Fruit fly (Drosophila melanogaster) whole organism, embryonic: ENCODE data around the gene RpL28.

ENCODE experiments used
- Adf1 ChIP-seq: fragments of 200-800 bp; sonication (Bioruptor generic); IDR thresholded peaks from 2 replicates; pipeline ENCODE4 v1.3.6; 2022; ENCODE audit warnings: missing biosample characterization, missing genetic modification characterization
- CG10366 ChIP-seq: fragments of 200-800 bp; sonication (Bioruptor generic); IDR thresholded peaks from 2 replicates; pipeline ENCODE4 v1.3.6; 2022; ENCODE audit warnings: missing biosample characterization, missing genetic modification characterization
- CG12155 ChIP-seq: fragments of 200-800 bp; sonication (Bioruptor generic); optimal IDR thresholded peaks from 3 replicates; lab custom pipeline; 2016; ENCODE audit warnings: missing biosample characterization, missing genetic modification characterization
- CG17186 ChIP-seq: fragments of 200-800 bp; sonication (Bioruptor generic); optimal IDR thresholded peaks from 3 replicates; lab custom pipeline; 2017; ENCODE audit warnings: missing biosample characterization, missing genetic modification reagents, missing genetic modification characterization
- CG17912 ChIP-seq: fragments of 200-800 bp; sonication (Bioruptor generic); optimal IDR thresholded peaks from 2 replicates; lab custom pipeline; 2018; ENCODE audit warnings: missing biosample characterization, mild to moderate bottlenecking, missing genetic modification characterization
- CG18262 ChIP-seq: fragments of 200-800 bp; optimal IDR thresholded peaks from 3 replicates; lab custom pipeline; 2019; ENCODE audit warnings: missing biosample characterization, mild to moderate bottlenecking, missing genetic modification characterization, moderate library complexity
- CG2116 ChIP-seq: fragments of 200-800 bp; sonication (Bioruptor generic); optimal IDR thresholded peaks from 3 replicates; lab custom pipeline; 2018; ENCODE audit warnings: missing biosample characterization, mild to moderate bottlenecking, missing genetic modification characterization
- CG33213 ChIP-seq: fragments of 200-800 bp; sonication (Bioruptor generic); optimal IDR thresholded peaks from 3 replicates; lab custom pipeline; 2016; ENCODE audit warnings: missing biosample characterization, missing genetic modification characterization
- CG3407 ChIP-seq: fragments of 200-800 bp; sonication (Bioruptor generic); optimal IDR thresholded peaks from 2 replicates; lab custom pipeline; 2018; ENCODE audit warnings: missing biosample characterization, mild to moderate bottlenecking, missing genetic modification characterization
- CG4820 ChIP-seq: fragments of 200-800 bp; sonication (Bioruptor generic); optimal IDR thresholded peaks from 3 replicates; lab custom pipeline; 2016; ENCODE audit warnings: missing biosample characterization, missing genetic modification characterization
- CG6175 ChIP-seq: fragments of 200-800 bp; sonication (Bioruptor generic); IDR thresholded peaks from 3 replicates; pipeline ENCODE4 v1.3.6; 2022; ENCODE audit warnings: missing biosample characterization, missing genetic modification characterization
- CG8089 ChIP-seq: fragments of 200-800 bp; sonication (Bioruptor generic); optimal IDR thresholded peaks from 3 replicates; lab custom pipeline; 2016; ENCODE audit warnings: missing biosample characterization, missing genetic modification characterization
- CG8944 ChIP-seq: fragments of 200-800 bp; sonication (Bioruptor generic); optimal IDR thresholded peaks from 3 replicates; lab custom pipeline; 2016; ENCODE audit warnings: missing biosample characterization, missing genetic modification characterization
- CG9932 ChIP-seq: fragments of 200-800 bp; sonication (Bioruptor generic); IDR thresholded peaks from 2 replicates; pipeline ENCODE4 v1.3.6; 2022; ENCODE audit warnings: missing biosample characterization, missing genetic modification characterization
- Dll ChIP-seq: fragments of 200-800 bp; sonication (Bioruptor generic); IDR thresholded peaks from 4 replicates; pipeline ENCODE4 v1.3.6; 2022; ENCODE audit warnings: missing biosample characterization, missing genetic modification characterization; ENCODE audit not compliant: partially characterized antibody
- GATAe ChIP-seq: fragments of 200-800 bp; sonication (Bioruptor generic); conservative IDR thresholded peaks from 2 replicates; pipeline ENCODE4 v1.3.6; 2022; ENCODE audit warnings: missing biosample characterization, missing genetic modification characterization
- Max ChIP-seq: fragments of 200-800 bp; sonication (Bioruptor generic); optimal IDR thresholded peaks from 2 replicates; lab custom pipeline; 2016; ENCODE audit warnings: missing biosample characterization, mild to moderate bottlenecking, missing genetic modification characterization
- NfI ChIP-seq: fragments of 200-800 bp; sonication (Bioruptor generic); optimal IDR thresholded peaks from 3 replicates; lab custom pipeline; 2018; ENCODE audit warnings: missing biosample characterization, mild to moderate bottlenecking, missing genetic modification characterization, moderate library complexity
- Oli ChIP-seq: fragments of 200-800 bp; sonication (Bioruptor generic); optimal IDR thresholded peaks from 2 replicates; lab custom pipeline; 2018; ENCODE audit warnings: missing biosample characterization, mild to moderate bottlenecking, missing genetic modification characterization, moderate library complexity
- Pdp1 ChIP-seq, 2 experiments: fragments of 200-800 bp; sonication (Bioruptor generic); optimal IDR thresholded peaks; 3 replicates each; lab custom pipeline; 2016; ENCODE audit warnings: missing biosample characterization in 2 of 2, missing genetic modification characterization in 2 of 2, mild to moderate bottlenecking in 1 of 2, moderate library complexity in 1 of 2
- Rfx ChIP-seq: fragments of 200-800 bp; sonication (Bioruptor generic); IDR thresholded peaks from 2 replicates; pipeline ENCODE4 v1.3.6; 2022; ENCODE audit warnings: missing biosample characterization, missing genetic modification characterization
- Scr ChIP-seq: fragments of 200-800 bp; sonication (Bioruptor generic); IDR thresholded peaks from 2 replicates; pipeline ENCODE4 v1.3.6; 2022; ENCODE audit warnings: missing biosample characterization, missing genetic modification characterization; ENCODE audit not compliant: partially characterized antibody
- ac ChIP-seq: fragments of 200-800 bp; sonication (Bioruptor generic); optimal IDR thresholded peaks from 3 replicates; lab custom pipeline; 2017; ENCODE audit warnings: missing biosample characterization, mild to moderate bottlenecking, missing genetic modification characterization
- ato ChIP-seq: fragments of 200-800 bp; sonication (Bioruptor generic); IDR thresholded peaks from 2 replicates; pipeline ENCODE4 v1.3.6; 2022; ENCODE audit warnings: missing biosample characterization, missing genetic modification characterization; ENCODE audit not compliant: partially characterized antibody
- cato ChIP-seq: fragments of 200-800 bp; sonication (Bioruptor generic); optimal IDR thresholded peaks from 2 replicates; lab custom pipeline; 2016; ENCODE audit warnings: missing biosample characterization, missing genetic modification characterization, borderline replicate concordance
- chn ChIP-seq: fragments of 200-800 bp; sonication (Bioruptor generic); optimal IDR thresholded peaks from 2 replicates; lab custom pipeline; 2016; ENCODE audit warnings: missing biosample characterization, missing genetic modification characterization
- ftz-f1 ChIP-seq: fragments of 200-800 bp; sonication (Bioruptor generic); optimal IDR thresholded peaks from 2 replicates; lab custom pipeline; 2016; ENCODE audit warnings: missing biosample characterization, missing genetic modification characterization
- h ChIP-seq: fragments of >200 bp; optimal IDR thresholded peaks from 2 replicates; lab custom pipeline; 2017
- ind ChIP-seq: fragments of 200-800 bp; sonication (Bioruptor generic); optimal IDR thresholded peaks from 3 replicates; lab custom pipeline; 2016; ENCODE audit warnings: missing biosample characterization, missing genetic modification characterization
- mam ChIP-seq: fragments of 200-800 bp; sonication (Bioruptor generic); optimal IDR thresholded peaks from 3 replicates; lab custom pipeline; 2016; ENCODE audit warnings: missing biosample characterization, missing genetic modification characterization
- pnt ChIP-seq: fragments of 200-800 bp; sonication (Bioruptor generic); optimal IDR thresholded peaks from 3 replicates; lab custom pipeline; 2016; ENCODE audit warnings: missing biosample characterization, missing genetic modification characterization
- prd ChIP-seq, 3 experiments: fragments of >200 bp in 2 of 3; fragments of 200-800 bp in 1 of 3; sonication (Bioruptor generic) in 1 of 3; optimal IDR thresholded peaks in 2 of 3; IDR thresholded peaks in 1 of 3; 2 replicates in 2 of 3; 3 replicates in 1 of 3; pipeline versions ENCODE4 v1.3.6 to Lab custom; 2017 to 2022; ENCODE audit warnings: missing biosample characterization in 1 of 3, missing genetic modification characterization in 1 of 3
- psq ChIP-seq: fragments of 200-800 bp; sonication (Bioruptor generic); optimal IDR thresholded peaks from 2 replicates; lab custom pipeline; 2017; ENCODE audit warnings: missing biosample characterization, missing genetic modification characterization
- ro ChIP-seq: fragments of 200-800 bp; sonication (Bioruptor generic); IDR thresholded peaks from 2 replicates; pipeline ENCODE4 v1.3.6; 2022; ENCODE audit warnings: missing biosample characterization, missing genetic modification characterization
- salm ChIP-seq: fragments of 200-800 bp; sonication (Bioruptor generic); optimal IDR thresholded peaks from 2 replicates; lab custom pipeline; 2018; ENCODE audit warnings: missing biosample characterization, mild to moderate bottlenecking, missing genetic modification characterization
- sisA ChIP-seq: fragments of 200-800 bp; sonication (Bioruptor generic); IDR thresholded peaks from 2 replicates; pipeline ENCODE4 v1.3.6; 2022; ENCODE audit warnings: missing biosample characterization, missing genetic modification characterization
- slbo ChIP-seq: fragments of 200-800 bp; sonication (Bioruptor generic); IDR thresholded peaks from 2 replicates; pipeline ENCODE4 v1.3.6; 2022; ENCODE audit warnings: missing biosample characterization, missing genetic modification characterization
- sqz ChIP-seq: fragments of 200-800 bp; sonication (Bioruptor generic); optimal IDR thresholded peaks from 3 replicates; lab custom pipeline; 2018; ENCODE audit warnings: missing biosample characterization, mild to moderate bottlenecking, missing genetic modification characterization
- tin ChIP-seq: fragments of 200-800 bp; sonication (Bioruptor generic); optimal IDR thresholded peaks from 3 replicates; lab custom pipeline; 2016; ENCODE audit warnings: missing biosample characterization, missing genetic modification characterization
- unc-4 ChIP-seq: fragments of 200-800 bp; sonication (Bioruptor generic); IDR thresholded peaks from 2 replicates; pipeline ENCODE4 v1.3.6; 2022; ENCODE audit warnings: missing biosample characterization, missing genetic modification characterization; ENCODE audit not compliant: partially characterized antibody
- vvl ChIP-seq: fragments of 200-800 bp; sonication (Bioruptor generic); IDR thresholded peaks from 2 replicates; pipeline ENCODE4 v1.3.6; 2022; ENCODE audit warnings: missing biosample characterization, missing genetic modification characterization
- z ChIP-seq: fragments of 200-800 bp; sonication (Bioruptor generic); IDR thresholded peaks from 3 replicates; pipeline ENCODE4 v1.3.6; 2022; ENCODE audit warnings: missing biosample characterization, missing genetic modification characterization
- zfh2 ChIP-seq: fragments of 200-800 bp; sonication (Bioruptor generic); optimal IDR thresholded peaks from 2 replicates; lab custom pipeline; 2016; ENCODE audit warnings: missing biosample characterization, missing genetic modification characterization

Gene RpL28

dm6 chr3L:3239033-3239752 is 16.4 kb upstream of the RpL28 start, which contains the start of gene CG17746 (continued):
- TF ChIP-seq salm (tag; lab: Kevin White, UChicago) (no peak), sisA (GFP tag; lab: Robert Waterston, UW) (peak; percentile 26; the same call in 1 of the 2 replicates), z (GFP tag; lab: Robert Waterston, UW) (no peak), CG2116 (peak; percentile 39), Dll (GFP tag; lab: Robert Waterston, UW) (peak; percentile 57; the same call in 3 of the 4 replicates), Rfx (GFP tag; lab: Robert Waterston, UW) (peak; percentile 79), CG9932 (GFP tag; lab: Robert Waterston, UW) (peak; percentile 74), NfI (peak; percentile 9), prd (optimal IDR thresholded peaks at IDR 0.05; lab: Kevin White, UChicago) (no peak), prd (GFP tag; IDR thresholded peaks at IDR 0.05; lab: Robert Waterston, UW) (no peak), CG4820 (GFP tag; lab: Kevin White, UChicago) (peak; percentile 15), CG12155 (GFP tag; lab: Kevin White, UChicago) (peak; percentile 42), CG8944 (GFP tag; lab: Kevin White, UChicago) (peak; percentile 50), ftz-f1 (GFP tag; lab: Kevin White, UChicago) (peak; percentile 72), h (no peak), CG8089 (GFP tag; lab: Kevin White, UChicago) (no peak), ato (peak; percentile 50; the same call in 1 of the 2 replicates), tin (peak; percentile 45), CG33213 (peak; percentile 90), CG10366 (GFP tag; lab: Robert Waterston, UW) (no peak), CG17912 (GFP tag; lab: Kevin White, UChicago) (peak; percentile 69), Oli (tag; lab: Kevin White, UChicago) (no peak), sqz (peak; percentile 81), mam (GFP tag; lab: Kevin White, UChicago) (peak; percentile 76), Pdp1 (GFP tag; optimal IDR thresholded peaks at IDR 0.05; lab: Kevin White, UChicago) (peak in 1 of 2 experiments; percentile 63), pnt (GFP tag; lab: Kevin White, UChicago) (peak; percentile 2), unc-4 (GFP tag; lab: Robert Waterston, UW) (peak; percentile 41; the same call in 1 of the 2 replicates), ind (GFP tag; lab: Kevin White, UChicago) (peak; percentile 0), Max (peak; percentile 41), ro (GFP tag; lab: Robert Waterston, UW) (no peak), cato (GFP tag; lab: Kevin White, UChicago) (no peak), CG3407 (GFP tag; lab: Kevin White, UChicago) (no peak), psq (GFP tag; lab: Kevin White, UChicago) (peak; percentile 9), CG17186 (GFP tag; lab: Kevin White, UChicago) (peak; percentile 83), vvl (GFP tag; lab: Robert Waterston, UW) (peak; percentile 52), ac (GFP tag; lab: Kevin White, UChicago) (no peak), slbo (GFP tag; lab: Robert Waterston, UW) (peak; percentile 76), GATAe (GFP tag; lab: Robert Waterston, UW) (no peak), chn (GFP tag; lab: Kevin White, UChicago) (peak; percentile 21), Scr (GFP tag; lab: Robert Waterston, UW) (peak; percentile 50), zfh2 (GFP tag; lab: Kevin White, UChicago) (peak; percentile 54), Adf1 (GFP tag; lab: Robert Waterston, UW) (no peak), CG18262 (tag; lab: Kevin White, UChicago) (no peak), CG6175 (GFP tag; lab: Robert Waterston, UW) (no peak)
- TF ChIP-seq, all 482 proteins: peak for 176
